Worm (Caenorhabditis elegans): ENCODE measurements around the gene mdh-1.

Gene mdh-1

ce11 chrV:6522879-6523497, 6.7 kb upstream of the mdh-1 start (continued):
- TF ChIP-seq hlh-26 (GFP tag; conservative IDR thresholded peaks at IDR 0.05) (no peak), B0336.3 (GFP tag; IDR thresholded peaks at IDR 0.05) (0 out of 2 replicates have a peak, but pooled peaks have one; percentile 16), dox-1 (GFP tag; IDR thresholded peaks at IDR 0.05) (peak; percentile 72), mes-4 (tag; optimal IDR thresholded peaks at IDR 0.05) (no peak), ceh-40 (GFP tag; IDR thresholded peaks at IDR 0.05) (no peak), snpc-1.3 (tag; optimal IDR thresholded peaks at IDR 0.05; ENCODE audit: insufficient read depth) (no peak), sea-2 (GFP tag; IDR thresholded peaks at IDR 0.05) (no peak), him-1 (tag; optimal IDR thresholded peaks at IDR 0.05) (no peak), zim-3 (tag; optimal IDR thresholded peaks at IDR 0.05) (no peak), xnd-1 (tag; optimal IDR thresholded peaks at IDR 0.05) (no peak), lsy-27 (tag; optimal IDR thresholded peaks at IDR 0.05; ENCODE audit: borderline replicate concordance, insufficient read depth) (no peak), mel-28 (tag; optimal IDR thresholded peaks at IDR 0.05; ENCODE audit: borderline replicate concordance) (no peak), madf-10 (tag; optimal IDR thresholded peaks at IDR 0.05) (no peak), nhr-27 (tag; optimal IDR thresholded peaks at IDR 0.05) (no peak), cebp-1 (GFP tag; IDR thresholded peaks at IDR 0.05) (no peak), cebp-1 (tag; optimal IDR thresholded peaks at IDR 0.05) (peak; percentile 23), ceh-91 (GFP tag; IDR thresholded peaks at IDR 0.05) (no peak), egl-44 (GFP tag; IDR thresholded peaks at IDR 0.05) (peak; percentile 49; the same call in 1 of the 2 replicates), attf-5 (GFP tag; optimal IDR thresholded peaks at IDR 0.05) (no peak), ztf-3 (GFP tag; optimal IDR thresholded peaks at IDR 0.05) (no peak), aptf-2 (GFP tag; conservative IDR thresholded peaks at IDR 0.05) (no peak), lsl-1 (GFP tag; optimal IDR thresholded peaks at IDR 0.05) (no peak), mcd-1 (GFP tag; IDR thresholded peaks at IDR 0.05) (no peak)

DNA sequence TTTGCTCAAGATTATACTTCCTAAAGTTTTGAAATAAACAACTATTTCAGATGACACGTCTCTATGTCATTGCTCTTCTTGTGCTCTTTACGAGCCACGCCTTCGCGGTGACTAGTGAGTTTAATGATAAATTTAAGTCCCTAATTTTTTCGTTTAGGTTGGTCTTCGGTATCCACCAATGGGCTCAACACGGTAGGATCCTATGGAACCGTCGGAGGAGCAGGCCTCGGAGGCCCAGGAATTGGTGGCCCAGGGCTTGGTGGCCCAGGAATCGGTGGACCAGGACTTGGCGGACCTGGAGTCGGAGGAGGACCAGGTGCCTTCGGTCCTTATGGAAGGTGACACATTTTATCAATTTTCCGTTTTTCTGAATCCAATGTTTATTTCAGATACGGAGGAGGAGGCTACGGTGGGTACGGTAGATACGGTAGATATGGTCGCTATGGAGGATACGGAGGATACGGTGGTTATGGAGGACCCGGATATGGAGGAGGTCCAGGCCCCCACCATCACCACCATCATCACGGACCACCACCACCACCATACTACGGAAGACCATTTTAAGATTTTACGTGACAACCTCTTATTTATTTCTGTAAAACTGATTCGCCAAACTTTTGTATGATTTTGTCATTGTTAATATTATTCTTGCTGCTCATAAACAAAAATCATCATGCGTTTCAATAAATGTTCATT, 4.2 kb upstream of the mdh-1 start, which contains the start of the genes F46E10.2 and F46E10.18:
F46E10.2 (plus strand) TSS at position 51 of the 696 bp plus-strand sequence.
F46E10.18 (plus strand) TSS at position 646 of the 696 bp plus-strand sequence.
- TF ChIP-seq Y53G8AR.9 (GFP tag; conservative IDR thresholded peaks at IDR 0.05): no peak
- TF ChIP-seq B0336.3 (GFP tag; IDR thresholded peaks at IDR 0.05): no peak
- TF ChIP-seq Y53F4B.3 (GFP tag; IDR thresholded peaks at IDR 0.05): no peak
- no peak for TF ChIP-seq atf-7 (tag; optimal IDR thresholded peaks at IDR 0.05)
- TF ChIP-seq die-1 (tag; optimal IDR thresholded peaks at IDR 0.05): no peak
- no peak for TF ChIP-seq Y67H2A.10 (GFP tag; conservative IDR thresholded peaks at IDR 0.05)
- TF ChIP-seq pbrm-1 (GFP tag; IDR thresholded peaks at IDR 0.05): no peak
- TF ChIP-seq lsl-1 (GFP tag; optimal IDR thresholded peaks at IDR 0.05): no peak
- no peak for TF ChIP-seq madf-10 (tag; optimal IDR thresholded peaks at IDR 0.05)
- no peak for TF ChIP-seq F57C9.4 (tag; optimal IDR thresholded peaks at IDR 0.05)
- no peak for TF ChIP-seq ztf-28 (GFP tag; IDR thresholded peaks at IDR 0.05)
- TF ChIP-seq nhr-120 (GFP tag; IDR thresholded peaks at IDR 0.05): 0 out of 2 replicates have a peak, but pooled peaks have one; percentile 46
- TF ChIP-seq ztf-18 (tag; optimal IDR thresholded peaks at IDR 0.05): no peak
- TF ChIP-seq egrh-3 (GFP tag; IDR thresholded peaks at IDR 0.05): peak; percentile 31; the same call in 1 of the 2 replicates
- TF ChIP-seq nfya-2 (GFP tag; IDR thresholded peaks at IDR 0.05): no peak
- no peak for TF ChIP-seq aptf-3 (GFP tag; IDR thresholded peaks at IDR 0.05)
- no peak for TF ChIP-seq F39B2.1 (GFP tag; IDR thresholded peaks at IDR 0.05)
- TF ChIP-seq let-526 (GFP tag; IDR thresholded peaks at IDR 0.05): no peak
- TF ChIP-seq ztf-6 (GFP tag; IDR thresholded peaks at IDR 0.05): no peak
- no peak for TF ChIP-seq nhr-27 (tag; optimal IDR thresholded peaks at IDR 0.05)
- no peak for TF ChIP-seq chd-7 (tag; optimal IDR thresholded peaks at IDR 0.05)
- TF ChIP-seq efl-1 (GFP tag; optimal IDR thresholded peaks at IDR 0.05): no peak
- no peak for TF ChIP-seq repo-1 (tag; optimal IDR thresholded peaks at IDR 0.05)
- peak; percentile 84 for TF ChIP-seq zfh-2 (GFP tag; conservative IDR thresholded peaks at IDR 0.05)
- no peak for TF ChIP-seq ccch-3 (GFP tag; optimal IDR thresholded peaks at IDR 0.05)
- TF ChIP-seq hmg-1.2 (GFP tag; IDR thresholded peaks at IDR 0.05): 0 out of 2 replicates have a peak, but pooled peaks have one; percentile 6

Data from whole organism, young adult.